Worm (Caenorhabditis elegans) whole organism, late embryonic: ENCODE measurements around the gene mltn-7.

Experiments used
- ceh-30 ChIP-seq: fragments of 150-350 bp; optimal IDR thresholded peaks from 2 replicates; lab custom pipeline; 2014; ENCODE audit warnings: missing biosample characterization, missing genetic modification characterization
- hlh-15 ChIP-seq: sonication (generic microtip); optimal IDR thresholded peaks from 2 replicates; lab custom pipeline; 2016; ENCODE audit warnings: missing genetic modification characterization, missing compliant biosample characterization
- pha-4 ChIP-seq: fragments of 150-350 bp; optimal IDR thresholded peaks from 2 replicates; lab custom pipeline; 2018; ENCODE audit warnings: missing biosample characterization, missing genetic modification reagents, missing genetic modification characterization

DNA sequence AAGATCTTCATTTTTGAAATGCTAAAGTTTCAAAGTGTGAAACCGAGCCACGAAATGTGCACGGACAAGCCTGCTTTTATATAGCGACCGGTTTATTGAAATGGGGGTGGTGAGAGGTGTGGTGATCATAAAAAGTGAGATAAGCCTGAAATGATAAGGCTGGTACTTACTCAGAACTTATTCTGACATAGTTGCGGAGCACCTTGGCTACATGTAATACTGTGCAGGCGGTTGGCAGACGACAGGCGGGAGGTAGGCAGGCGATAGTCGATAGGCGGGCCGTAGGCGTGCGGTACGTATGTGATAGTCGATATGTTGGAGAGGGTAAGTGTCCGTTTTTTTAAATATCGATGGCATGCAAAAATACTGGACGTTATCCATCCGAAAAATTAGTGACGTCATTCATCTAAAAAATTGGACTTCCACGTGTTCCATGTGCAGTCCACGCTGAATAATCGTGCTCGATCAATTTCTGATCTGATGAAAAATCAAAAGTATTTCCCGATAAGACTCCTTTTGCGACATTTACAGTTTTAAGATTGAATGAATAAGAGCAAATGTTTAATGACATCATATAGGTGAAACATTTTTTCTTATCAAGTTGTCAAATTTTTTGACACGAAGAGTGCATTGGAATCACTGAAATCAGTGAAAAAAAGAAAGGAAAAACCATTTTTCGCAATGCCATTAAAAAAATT lies 47.7 kb downstream of the mltn-7 start, which contains the start of gene irg-8:
- TF ChIP-seq pha-4 (tag; lab: Kevin White, UChicago) = no peak
- TF ChIP-seq ceh-30 (tag; lab: Kevin White, UChicago) = no peak
- TF ChIP-seq hlh-15 = no peak
